Fruit fly (Drosophila melanogaster): ENCODE results near the gene CG32262.

CG32262 gene

DNA sequence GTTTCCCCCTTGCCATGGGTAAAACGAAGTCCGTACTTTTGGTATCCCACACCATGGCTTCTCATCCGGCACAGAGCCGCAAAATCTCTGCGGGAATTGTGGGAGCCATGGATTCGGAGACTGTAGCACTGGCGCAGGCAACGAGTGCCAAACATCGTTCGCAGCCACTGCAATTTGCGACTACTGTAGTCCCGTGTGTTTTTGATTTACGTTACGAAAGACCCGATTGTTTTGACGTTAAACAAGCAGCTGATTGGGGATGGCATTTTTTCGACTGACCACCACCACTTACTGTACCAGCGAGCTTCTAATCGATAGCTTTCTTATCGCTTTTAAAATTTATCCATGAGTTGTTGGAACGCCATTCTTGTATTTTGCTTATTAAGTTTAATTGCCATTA, at the start of gene CG32262:
Gene CG32262, minus strand, starts transcription at position 254 of the 400 bp plus-strand sequence.
- TF ChIP-seq nerfin-2 (GFP tag; IDR thresholded peaks at IDR 0.05; ENCODE audit: partially characterized antibody) (peak; percentile 55; the same call in 1 of the 2 replicates), CG10267 (tag; optimal IDR thresholded peaks at IDR 0.05) (peak; percentile 34), CG10959 (GFP tag; IDR thresholded peaks at IDR 0.05) (no peak), CG4707 (GFP tag; optimal IDR thresholded peaks at IDR 0.05) (no peak), CG9932 (GFP tag; IDR thresholded peaks at IDR 0.05) (0 out of 2 replicates have a peak, but pooled peaks have one; percentile 27), HLH4C (GFP tag; IDR thresholded peaks at IDR 0.05; ENCODE audit: partially characterized antibody) (peak; percentile 75), Max (GFP tag; optimal IDR thresholded peaks at IDR 0.05) (no peak), tio (GFP tag; optimal IDR thresholded peaks at IDR 0.05) (no peak), zen2 (GFP tag; IDR thresholded peaks at IDR 0.05; ENCODE audit: partially characterized antibody) (peak; percentile 44; the same call in 2 of the 3 replicates), Ravus (GFP tag; IDR thresholded peaks at IDR 0.05) (no peak), CG7786 (GFP tag; optimal IDR thresholded peaks at IDR 0.05) (no peak), Poxn (GFP tag; IDR thresholded peaks at IDR 0.05) (no peak), Mes4 (GFP tag; optimal IDR thresholded peaks at IDR 0.05) (no peak), CG32767 (GFP tag; IDR thresholded peaks at IDR 0.05) (no peak), pum (GFP tag; optimal IDR thresholded peaks at IDR 0.05) (no peak), otp (GFP tag; IDR thresholded peaks at IDR 0.05) (no peak), CG5953 (GFP tag; IDR thresholded peaks at IDR 0.05) (no peak), E2f1 (GFP tag; IDR thresholded peaks at IDR 0.05) (no peak), Gsc (GFP tag; IDR thresholded peaks at IDR 0.05) (no peak), mld (GFP tag; IDR thresholded peaks at IDR 0.05; ENCODE audit: partially characterized antibody) (0 out of 3 replicates have a peak, but pooled peaks have one; percentile 46), ind (GFP tag; optimal IDR thresholded peaks at IDR 0.05) (no peak), Scr (GFP tag; IDR thresholded peaks at IDR 0.05; ENCODE audit: partially characterized antibody) (peak; percentile 61), CG18262 (tag; optimal IDR thresholded peaks at IDR 0.05) (no peak), klu (GFP tag; IDR thresholded peaks at IDR 0.05) (no peak), CG32772 (GFP tag; IDR thresholded peaks at IDR 0.05) (no peak), Nf-YB (GFP tag; optimal IDR thresholded peaks at IDR 0.05) (no peak), CG30020 (tag; optimal IDR thresholded peaks at IDR 0.05) (no peak), NfI (GFP tag; optimal IDR thresholded peaks at IDR 0.05) (peak; percentile 12), Pdp1 (GFP tag; optimal IDR thresholded peaks at IDR 0.05) (peak in 1 of 2 experiments; percentile 82), CG6254 (GFP tag; optimal IDR thresholded peaks at IDR 0.05) (no peak), CG9797 (GFP tag; optimal IDR thresholded peaks at IDR 0.05) (no peak), Hr3 (GFP tag; optimal IDR thresholded peaks at IDR 0.05) (no peak), CG32532 (GFP tag; IDR thresholded peaks at IDR 0.05) (no peak), CG34376 (GFP tag; optimal IDR thresholded peaks at IDR 0.05) (peak; percentile 9), slp2 (GFP tag; optimal IDR thresholded peaks at IDR 0.05) (no peak), CG11723 (GFP tag; optimal IDR thresholded peaks at IDR 0.05) (no peak), Sox100B (GFP tag; optimal IDR thresholded peaks at IDR 0.05) (no peak), lov (optimal IDR thresholded peaks at IDR 0.05) (no peak), lov (GFP tag; IDR thresholded peaks at IDR 0.05) (no peak), dimm (GFP tag; IDR thresholded peaks at IDR 0.05) (no peak), PHDP (tag; optimal IDR thresholded peaks at IDR 0.05) (no peak), CHES-1-like (GFP tag; optimal IDR thresholded peaks at IDR 0.05) (no peak), fd96Cb (tag; optimal IDR thresholded peaks at IDR 0.05) (no peak), Lim3 (GFP tag; IDR thresholded peaks at IDR 0.05) (no peak), Dip3 (GFP tag; optimal IDR thresholded peaks at IDR 0.05) (no peak), CG6683 (GFP tag; optimal IDR thresholded peaks at IDR 0.05) (no peak), CG7271 (tag; optimal IDR thresholded peaks at IDR 0.05) (no peak), peb (GFP tag; IDR thresholded peaks at IDR 0.05) (no peak), CG15601 (tag; optimal IDR thresholded peaks at IDR 0.05) (no peak), rib (GFP tag; IDR thresholded peaks at IDR 0.05) (no peak), az2 (GFP tag; optimal IDR thresholded peaks at IDR 0.05) (no peak), ERR (GFP tag; optimal IDR thresholded peaks at IDR 0.05) (no peak)
